Worm (Caenorhabditis elegans): ENCODE measurements around the gene Y105C5B.3.

The Y105C5B.3 gene

DNA sequence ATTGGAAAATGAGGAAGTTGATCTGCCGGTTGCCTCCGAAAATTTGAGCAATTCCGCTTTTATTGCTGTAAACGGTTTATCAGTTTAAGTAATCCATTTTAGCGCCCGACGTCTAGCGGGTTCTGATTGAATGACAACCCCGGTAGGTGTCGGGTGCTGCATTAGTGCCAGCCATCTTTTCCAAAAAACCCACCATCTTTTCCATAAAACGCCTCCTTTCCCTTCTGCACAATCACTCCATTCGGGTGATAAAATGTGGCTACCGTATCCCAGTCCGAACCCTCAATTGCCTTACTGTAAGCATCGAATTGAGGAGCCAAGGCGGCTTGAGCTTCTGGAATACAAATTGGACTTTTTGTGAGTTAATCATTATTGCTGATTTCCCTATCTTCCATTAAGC is 16.1 kb downstream of the Y105C5B.3 start:
- TF ChIP-seq hpl-2 (GFP tag; optimal IDR thresholded peaks at IDR 0.05), result no peak
- TF ChIP-seq zag-1 (tag; optimal IDR thresholded peaks at IDR 0.05), result no peak
- TF ChIP-seq lir-3 (tag; optimal IDR thresholded peaks at IDR 0.05; ENCODE audit: poor library complexity), result no peak
- TF ChIP-seq lin-35 (GFP tag; optimal IDR thresholded peaks at IDR 0.05), result no peak
- no peak for TF ChIP-seq fkh-10 (GFP tag; optimal IDR thresholded peaks at IDR 0.05)
- TF ChIP-seq efl-1 (optimal IDR thresholded peaks at IDR 0.05), result no peak
- peak in 1 of 2 experiments; percentile 52 for TF ChIP-seq efl-1 (GFP tag; optimal IDR thresholded peaks at IDR 0.05 in 1 of 2)
- no peak for TF ChIP-seq fkh-4 (tag; optimal IDR thresholded peaks at IDR 0.05; ENCODE audit: borderline replicate concordance)
- no peak for TF ChIP-seq C34B4.2 (tag; optimal IDR thresholded peaks at IDR 0.05)

DNA sequence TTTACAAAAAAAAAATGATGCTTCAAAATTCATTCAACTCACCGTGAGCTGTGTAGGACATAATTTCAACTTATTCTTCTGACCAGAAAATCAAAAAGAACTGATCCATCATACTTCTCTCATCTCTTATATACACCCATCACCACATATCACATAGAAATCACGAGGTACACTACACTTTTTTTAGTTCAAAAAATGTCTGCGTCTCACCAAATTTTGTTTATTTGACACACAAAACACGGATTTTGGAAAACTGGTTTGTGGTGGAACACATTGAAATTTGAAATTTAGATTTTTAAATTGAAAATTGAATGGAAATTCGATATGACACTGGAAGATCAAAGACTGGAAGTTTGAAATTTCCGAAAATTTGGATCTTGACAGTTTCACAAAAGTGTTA is 17.1 kb downstream of the Y105C5B.3 start, which contains the start of gene Y105C5B.5:
Gene Y105C5B.5 (minus strand): TSS at position 103 of the 400 bp plus-strand sequence.
- no peak for TF ChIP-seq skn-1 (tag; optimal IDR thresholded peaks at IDR 0.05)
- TF ChIP-seq grh-1 (GFP tag; IDR thresholded peaks at IDR 0.05), result peak; percentile 85
- peak; percentile 44 for TF ChIP-seq nhr-90 (tag; optimal IDR thresholded peaks at IDR 0.05; ENCODE audit: poor library complexity)
- peak; percentile 87 for TF ChIP-seq nhr-85 (tag)
- TF ChIP-seq unc-62 (GFP tag; optimal IDR thresholded peaks at IDR 0.05), result no peak
- peak in 1 of 2 experiments; percentile 59 for TF ChIP-seq lin-35 (GFP tag; optimal IDR thresholded peaks at IDR 0.05)
- TF ChIP-seq nhr-19 (GFP tag; conservative IDR thresholded peaks at IDR 0.05), result 0 out of 2 replicates have a peak, but pooled peaks have one; percentile 27
- no peak for TF ChIP-seq sup-37 (GFP tag; optimal IDR thresholded peaks at IDR 0.05)
- TF ChIP-seq efl-1 (optimal IDR thresholded peaks at IDR 0.05), result peak in 1 of 2 experiments; percentile 2
- no peak for TF ChIP-seq efl-1 (GFP tag; optimal IDR thresholded peaks at IDR 0.05 in 1 of 2)
- peak; percentile 6 to 46 for TF ChIP-seq lsy-2 (tag; optimal IDR thresholded peaks at IDR 0.05)
- no peak for TF ChIP-seq C34B4.2 (tag; optimal IDR thresholded peaks at IDR 0.05)
- no peak for TF ChIP-seq nhr-77 (tag; optimal IDR thresholded peaks at IDR 0.05)
- peak; percentile 70 for TF ChIP-seq snu-23 (GFP tag; optimal IDR thresholded peaks at IDR 0.05)
- peak; percentile 46 for TF ChIP-seq tbx-2 (tag; optimal IDR thresholded peaks at IDR 0.05)
- TF ChIP-seq dpl-1 (GFP tag; optimal IDR thresholded peaks at IDR 0.05), result peak in 1 of 3 experiments; percentile 7
- no peak for TF ChIP-seq pax-3 (tag; optimal IDR thresholded peaks at IDR 0.05)
- no peak for TF ChIP-seq nhr-12 (tag; optimal IDR thresholded peaks at IDR 0.05)
- peak; percentile 69 for TF ChIP-seq nhr-71 (tag; optimal IDR thresholded peaks at IDR 0.05)
- no peak for TF ChIP-seq snpc-4 (tag; optimal IDR thresholded peaks at IDR 0.05)
- peak; percentile 91 for TF ChIP-seq nhr-20 (tag; optimal IDR thresholded peaks at IDR 0.05)
- peak; percentile 32 for TF ChIP-seq lir-3 (tag; optimal IDR thresholded peaks at IDR 0.05; ENCODE audit: poor library complexity)
- peak in 2 of 6 experiments; percentile 29 to 64 for TF ChIP-seq elt-3 (tag; optimal IDR thresholded peaks at IDR 0.05)

ce11 chrIV:15906059-15906632 is 22.1 kb downstream of the Y105C5B.3 start, which contains the start of gene srv-15:
srv-15 (plus strand) TSS chrIV:15906582.
- TF ChIP-seq nhr-237 (tag; optimal IDR thresholded peaks at IDR 0.05), result no peak
- no peak for TF ChIP-seq nhr-77 (tag; optimal IDR thresholded peaks at IDR 0.05)
- peak; percentile 39 for TF ChIP-seq nhr-71 (tag; optimal IDR thresholded peaks at IDR 0.05)
- TF ChIP-seq nhr-19 (GFP tag; conservative IDR thresholded peaks at IDR 0.05), result no peak
- TF ChIP-seq nhr-47 (tag; optimal IDR thresholded peaks at IDR 0.05), result peak; percentile 29
- TF ChIP-seq ces-1 (GFP tag; optimal IDR thresholded peaks at IDR 0.05), result no peak
- TF ChIP-seq hlh-4 (tag; optimal IDR thresholded peaks at IDR 0.05), result peak; percentile 76
- peak; percentile 25 for TF ChIP-seq fkh-8 (tag; optimal IDR thresholded peaks at IDR 0.05)

ce11 chrIV:15908251-15908650 is 24.2 kb downstream of the Y105C5B.3 start:
- TF ChIP-seq nhr-90 (tag; optimal IDR thresholded peaks at IDR 0.05; ENCODE audit: poor library complexity) (no peak), nhr-19 (GFP tag; conservative IDR thresholded peaks at IDR 0.05) (no peak), efl-1 (optimal IDR thresholded peaks at IDR 0.05) (no peak), efl-1 (GFP tag; optimal IDR thresholded peaks at IDR 0.05 in 1 of 2) (peak in 1 of 2 experiments; percentile 40), mdl-1 (tag; optimal IDR thresholded peaks at IDR 0.05) (no peak), nhr-237 (tag; optimal IDR thresholded peaks at IDR 0.05) (no peak), zip-4 (GFP tag; optimal IDR thresholded peaks at IDR 0.05) (no peak), nhr-71 (tag; optimal IDR thresholded peaks at IDR 0.05) (peak; percentile 29), mab-9 (GFP tag; IDR thresholded peaks at IDR 0.05) (no peak), ets-5 (GFP tag; IDR thresholded peaks at IDR 0.05) (no peak), ama-1 (optimal IDR thresholded peaks at IDR 0.05) (no peak), nhr-47 (tag; optimal IDR thresholded peaks at IDR 0.05) (peak; percentile 33), ceh-8 (GFP tag; optimal IDR thresholded peaks at IDR 0.05) (no peak), snu-23 (GFP tag; optimal IDR thresholded peaks at IDR 0.05) (no peak), fkh-8 (tag; optimal IDR thresholded peaks at IDR 0.05) (peak; percentile 69), snpc-4 (tag; optimal IDR thresholded peaks at IDR 0.05) (no peak), hlh-4 (tag; optimal IDR thresholded peaks at IDR 0.05) (peak; percentile 75), tbx-2 (tag; optimal IDR thresholded peaks at IDR 0.05) (no peak)

All from whole organism, L1 larva.